Worm (Caenorhabditis elegans) whole organism, L4 larva: ENCODE results near the gene ehs-1.

Experiments
- F26F4.8 ChIP-seq: fragments of 200-800 bp; sonication (Bioruptor generic); conservative IDR thresholded peaks from 2 replicates; pipeline ENCODE4 v1.3.6; 2022; ENCODE audit warnings: missing genetic modification characterization, missing compliant biosample characterization
- F49E8.2 ChIP-seq: sonication (generic microtip); optimal IDR thresholded peaks from 2 replicates; lab custom pipeline; 2016; ENCODE audit warnings: missing compliant biosample characterization, mild to moderate bottlenecking, missing genetic modification characterization, borderline replicate concordance
- Y5F2A.4 ChIP-seq: fragments of 200-800 bp; sonication (Bioruptor generic); optimal IDR thresholded peaks from 2 replicates; lab custom pipeline; 2018; ENCODE audit warnings: mild to moderate bottlenecking, missing genetic modification characterization, missing compliant biosample characterization
- ZK337.2 ChIP-seq: fragments of 200-800 bp; sonication (Bioruptor generic); IDR thresholded peaks from 2 replicates; pipeline ENCODE4 v1.3.6; 2022; ENCODE audit warnings: missing genetic modification reagents, missing genetic modification characterization, missing compliant biosample characterization
- ceh-20 ChIP-seq: fragments of 200-800 bp; sonication (Bioruptor generic); IDR thresholded peaks from 2 replicates; pipeline ENCODE4 v1.3.6; 2022; ENCODE audit warnings: missing genetic modification reagents, missing genetic modification characterization, missing compliant biosample characterization
- ceh-32 ChIP-seq: sonication (generic microtip); optimal IDR thresholded peaks from 2 replicates; lab custom pipeline; 2016; ENCODE audit warnings: mild to moderate bottlenecking, missing genetic modification characterization, missing compliant biosample characterization; ENCODE audit not compliant: poor library complexity
- ceh-62 ChIP-seq: sonication (generic microtip); optimal IDR thresholded peaks from 2 replicates; lab custom pipeline; 2017; ENCODE audit warnings: missing biosample characterization, missing genetic modification characterization
- daf-16 ChIP-seq, 3 experiments: sonication (generic microtip); optimal IDR thresholded peaks; 2 replicates each; lab custom pipeline; 2016 to 2017; ENCODE audit warnings: missing genetic modification characterization in 3 of 3, missing genetic modification reagents in 3 of 3, mild to moderate bottlenecking in 2 of 3, missing compliant biosample characterization in 2 of 3, missing biosample characterization in 1 of 3, moderate library complexity in 1 of 3
- daf-19 ChIP-seq: fragments of 200-800 bp; sonication (Bioruptor generic); conservative IDR thresholded peaks from 2 replicates; pipeline ENCODE4 v1.3.6; 2022; ENCODE audit warnings: missing genetic modification characterization, missing compliant biosample characterization
- dmd-8 ChIP-seq: fragments of 200-800 bp; sonication (Bioruptor generic); IDR thresholded peaks from 2 replicates; pipeline ENCODE4 v1.3.6; 2022; ENCODE audit warnings: missing genetic modification characterization, missing compliant biosample characterization
- dpl-1 ChIP-seq: fragments of 150-350 bp; optimal IDR thresholded peaks from 2 replicates; lab custom pipeline; 2014; ENCODE audit warnings: missing biosample characterization, missing genetic modification reagents, missing genetic modification characterization
- fkh-10 ChIP-seq: fragments of 150-350 bp; optimal IDR thresholded peaks from 2 replicates; lab custom pipeline; 2014; ENCODE audit warnings: missing biosample characterization, missing genetic modification reagents, missing genetic modification characterization
- hmg-1.1 ChIP-seq: fragments of 200-800 bp; sonication (Bioruptor generic); IDR thresholded peaks from 2 replicates; pipeline ENCODE4 v1.3.6; 2022; ENCODE audit warnings: missing genetic modification reagents, missing genetic modification characterization, missing compliant biosample characterization
- lin-13 ChIP-seq: fragments of 150-350 bp; optimal IDR thresholded peaks from 2 replicates; lab custom pipeline; 2014; ENCODE audit warnings: missing biosample characterization, missing genetic modification reagents, missing genetic modification characterization
- lin-15B ChIP-seq: fragments of 150-350 bp; sonication (generic microtip); optimal IDR thresholded peaks from 3 replicates; lab custom pipeline; 2014; ENCODE audit warnings: missing biosample characterization, missing genetic modification characterization
- lin-29 ChIP-seq: fragments of 200-800 bp; sonication (Bioruptor generic); IDR thresholded peaks from 2 replicates; pipeline ENCODE4 v1.3.6; 2022; ENCODE audit warnings: missing genetic modification reagents, missing genetic modification characterization, missing compliant biosample characterization
- lin-38 ChIP-seq: fragments of 200-800 bp; sonication (Bioruptor generic); IDR thresholded peaks from 2 replicates; pipeline ENCODE4 v1.3.6; 2022; ENCODE audit warnings: missing genetic modification reagents, missing genetic modification characterization, missing compliant biosample characterization
- lin-39 ChIP-seq: fragments of 150-350 bp; optimal IDR thresholded peaks from 2 replicates; lab custom pipeline; 2014; ENCODE audit warnings: missing biosample characterization, missing genetic modification reagents, missing genetic modification characterization
- lsy-2 ChIP-seq, 2 experiments: fragments of 150-350 bp in 1 of 2; sonication (generic microtip) in 1 of 2; optimal IDR thresholded peaks; 2 replicates each; lab custom pipeline; 2014 to 2017; ENCODE audit warnings: missing biosample characterization in 2 of 2, missing genetic modification characterization in 2 of 2
- madf-5 ChIP-seq, 2 experiments: fragments of 200-800 bp; sonication (Bioruptor generic); IDR thresholded peaks; 2 replicates each; pipeline ENCODE4 v1.3.6; 2022; ENCODE audit warnings: missing compliant biosample characterization in 2 of 2, missing genetic modification characterization in 2 of 2
- mdl-1 ChIP-seq, 2 experiments: fragments of 150-350 bp in 1 of 2; sonication (generic microtip) in 1 of 2; optimal IDR thresholded peaks; 2 replicates each; lab custom pipeline; 2014 to 2017; ENCODE audit warnings: missing biosample characterization in 2 of 2, missing genetic modification characterization in 2 of 2
- mep-1 ChIP-seq: fragments of 150-350 bp; sonication (generic microtip); optimal IDR thresholded peaks from 3 replicates; lab custom pipeline; 2014; ENCODE audit warnings: missing biosample characterization, missing genetic modification characterization
- mxl-2 ChIP-seq: fragments of 200-800 bp; sonication (Bioruptor generic); conservative IDR thresholded peaks from 2 replicates; pipeline ENCODE4 v1.3.6; 2022; ENCODE audit warnings: missing genetic modification reagents, missing genetic modification characterization, missing compliant biosample characterization
- nhr-10 ChIP-seq: fragments of 150-350 bp; optimal IDR thresholded peaks from 2 replicates; lab custom pipeline; 2014; ENCODE audit warnings: missing biosample characterization, missing genetic modification characterization
- nhr-25 ChIP-seq: sonication (generic microtip); optimal IDR thresholded peaks from 2 replicates; lab custom pipeline; 2017; ENCODE audit warnings: missing genetic modification characterization, mild to moderate bottlenecking, missing compliant biosample characterization, antibody characterized with exemption, moderate library complexity, borderline replicate concordance; ENCODE audit not compliant: insufficient read depth
- nhr-28 ChIP-seq: fragments of 150-350 bp; optimal IDR thresholded peaks from 2 replicates; lab custom pipeline; 2014; ENCODE audit warnings: missing biosample characterization, missing genetic modification characterization
- nhr-6 ChIP-seq: fragments of 150-350 bp; optimal IDR thresholded peaks from 2 replicates; lab custom pipeline; 2014; ENCODE audit warnings: missing biosample characterization, missing genetic modification characterization
- nhr-77 ChIP-seq: fragments of 150-350 bp; optimal IDR thresholded peaks from 2 replicates; lab custom pipeline; 2014; ENCODE audit warnings: missing biosample characterization, missing genetic modification characterization
- pha-4 ChIP-seq, 2 experiments: fragments of 150-350 bp in 1 of 2; fragments of 200-800 bp in 1 of 2; sonication (Bioruptor generic) in 1 of 2; IDR thresholded peaks in 1 of 2; optimal IDR thresholded peaks in 1 of 2; 2 replicates each; pipeline versions ENCODE4 v1.3.6 to Lab custom; 2014 to 2022; ENCODE audit warnings: missing genetic modification characterization in 2 of 2, missing genetic modification reagents in 2 of 2, missing biosample characterization in 1 of 2, missing compliant biosample characterization in 1 of 2
- php-3 ChIP-seq: fragments of 200-800 bp; sonication (Bioruptor generic); IDR thresholded peaks from 2 replicates; pipeline ENCODE4 v1.3.6; 2022; ENCODE audit warnings: missing genetic modification reagents, missing genetic modification characterization, missing compliant biosample characterization
- pqm-1 ChIP-seq: sonication (generic microtip); optimal IDR thresholded peaks from 2 replicates; lab custom pipeline; 2017; ENCODE audit warnings: missing biosample characterization, missing genetic modification characterization
- saeg-2 ChIP-seq: fragments of 200-800 bp; sonication (Bioruptor generic); IDR thresholded peaks from 2 replicates; pipeline ENCODE4 v1.3.6; 2022; ENCODE audit warnings: missing genetic modification reagents, missing genetic modification characterization, missing compliant biosample characterization
- sdz-12 ChIP-seq: fragments of 200-800 bp; sonication (Bioruptor generic); optimal IDR thresholded peaks from 2 replicates; lab custom pipeline; 2018; ENCODE audit warnings: mild to moderate bottlenecking, missing genetic modification characterization, missing compliant biosample characterization
- snpc-1.2 ChIP-seq: fragments of 200-800 bp; sonication (Bioruptor generic); IDR thresholded peaks from 2 replicates; pipeline ENCODE4 v1.3.6; 2022; ENCODE audit warnings: missing genetic modification reagents, missing genetic modification characterization, missing compliant biosample characterization
- snpc-4 ChIP-seq: fragments of 150-350 bp; optimal IDR thresholded peaks from 2 replicates; lab custom pipeline; 2014; ENCODE audit warnings: missing biosample characterization, missing genetic modification characterization
- spr-1 ChIP-seq: sonication (generic microtip); optimal IDR thresholded peaks from 2 replicates; lab custom pipeline; 2016; ENCODE audit warnings: mild to moderate bottlenecking, missing genetic modification characterization, missing compliant biosample characterization
- tag-97 ChIP-seq: fragments of 200-800 bp; sonication (Bioruptor generic); IDR thresholded peaks from 2 replicates; pipeline ENCODE4 v1.3.6; 2022; ENCODE audit warnings: missing genetic modification characterization, missing compliant biosample characterization
- unc-130 ChIP-seq: sonication (generic microtip); optimal IDR thresholded peaks from 2 replicates; lab custom pipeline; 2016; ENCODE audit warnings: missing genetic modification reagents, missing genetic modification characterization, missing compliant biosample characterization
- unc-39 ChIP-seq: sonication (generic microtip); optimal IDR thresholded peaks from 2 replicates; lab custom pipeline; 2017; ENCODE audit warnings: missing biosample characterization, missing genetic modification characterization
- unc-62 ChIP-seq, 3 experiments: fragments of 150-350 bp in 1 of 3; sonication (generic microtip); optimal IDR thresholded peaks in 2 of 3; peaks in 1 of 3; 1 replicate in 1 of 3; 2 replicates in 2 of 3; lab custom pipeline; 2014 to 2017; ENCODE audit warnings: missing biosample characterization in 3 of 3, missing genetic modification characterization in 3 of 3, missing genetic modification reagents in 3 of 3, missing genotype in 1 of 3
- zfp-2 ChIP-seq: sonication (generic microtip); optimal IDR thresholded peaks from 2 replicates; lab custom pipeline; 2016; ENCODE audit warnings: mild to moderate bottlenecking, missing genetic modification characterization, missing compliant biosample characterization
- zfp-3 ChIP-seq: fragments of 200-800 bp; sonication (Bioruptor generic); conservative IDR thresholded peaks from 2 replicates; pipeline ENCODE4 v1.3.6; 2022; ENCODE audit warnings: missing genetic modification reagents, missing genetic modification characterization, missing compliant biosample characterization
- zip-11 ChIP-seq: fragments of 200-800 bp; sonication (Bioruptor generic); IDR thresholded peaks from 2 replicates; pipeline ENCODE4 v1.3.6; 2022; ENCODE audit warnings: missing genetic modification characterization, missing compliant biosample characterization
- zip-2 ChIP-seq: fragments of 150-350 bp; optimal IDR thresholded peaks from 2 replicates; lab custom pipeline; 2014; ENCODE audit warnings: missing biosample characterization, missing genetic modification characterization
- ztf-11 ChIP-seq: fragments of 150-350 bp; optimal IDR thresholded peaks from 2 replicates; lab custom pipeline; 2014; ENCODE audit warnings: missing biosample characterization, missing genetic modification characterization
- ztf-7 ChIP-seq: fragments of 150-350 bp; optimal IDR thresholded peaks from 2 replicates; lab custom pipeline; 2014; ENCODE audit warnings: missing biosample characterization, missing genetic modification characterization

Gene ehs-1

DNA sequence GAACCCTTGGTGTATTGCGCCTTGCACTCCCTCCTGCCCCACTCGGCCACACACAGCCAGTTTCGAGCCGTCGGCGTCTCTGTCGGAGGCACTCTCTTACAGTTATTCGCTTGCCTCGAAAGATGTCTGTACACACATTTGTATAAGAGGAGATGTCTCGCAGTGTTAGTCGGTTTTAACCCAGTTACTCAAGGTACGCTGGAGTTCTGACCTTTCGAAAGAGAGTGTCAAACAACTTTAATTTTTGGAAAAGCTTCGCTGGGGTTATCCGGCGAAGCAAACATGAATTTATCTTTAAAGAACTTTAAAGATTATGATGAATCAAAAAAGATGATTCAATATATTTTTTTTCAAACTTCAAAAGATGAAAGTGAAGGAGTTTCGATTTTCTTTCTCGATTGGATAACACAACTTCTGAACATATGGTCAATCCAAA lies 24.2 kb downstream of the ehs-1 start (continued):
- peak; percentile 98 for TF ChIP-seq nhr-77 (tag; lab: Kevin White, UChicago)
- peak; percentile 99 for TF ChIP-seq saeg-2 (GFP tag; lab: Robert Waterston, UW)
- peak; percentile 75 for TF ChIP-seq unc-39
- TF ChIP-seq lin-15B (tag; lab: Kevin White, UChicago): peak; percentile 63
- peak; percentile 82 for TF ChIP-seq sdz-12 (GFP tag; lab: Kevin White, UChicago)
- TF ChIP-seq lin-39 (tag; lab: Kevin White, UChicago): peak; percentile 85
- peak; percentile 87 for TF ChIP-seq zfp-2
- TF ChIP-seq nhr-6: peak; percentile 96
- TF ChIP-seq Y5F2A.4 (GFP tag; lab: Kevin White, UChicago): peak; percentile 88
- peak; percentile 91 for TF ChIP-seq ceh-32 (tag; lab: Kevin White, UChicago)
- peak; percentile 97 for TF ChIP-seq F49E8.2
- TF ChIP-seq zip-2: peak; percentile 91
- TF ChIP-seq unc-62 (GFP tag; optimal IDR thresholded peaks at IDR 0.05 in 1 of 2; lab: Kevin White, UChicago): peak; percentile 85 to 100
- peak; percentile 50 for TF ChIP-seq unc-62 (tag; optimal IDR thresholded peaks at IDR 0.05; lab: Kevin White, UChicago)
- peak; percentile 98 for TF ChIP-seq lin-13
- TF ChIP-seq tag-97 (GFP tag; lab: Robert Waterston, UW): no peak
- TF ChIP-seq daf-16 (GFP tag; optimal IDR thresholded peaks at IDR 0.05; lab: Kevin White, UChicago): peak; percentile 89 to 97
- TF ChIP-seq daf-16 (tag; optimal IDR thresholded peaks at IDR 0.05; lab: Kevin White, UChicago): peak; percentile 89
- TF ChIP-seq dmd-8 (GFP tag; lab: Robert Waterston, UW): peak; percentile 83
- TF ChIP-seq spr-1: peak; percentile 97
- TF ChIP-seq ztf-7 (tag; lab: Kevin White, UChicago): peak; percentile 91
- TF ChIP-seq mxl-2: peak; percentile 86
- peak; percentile 95 for TF ChIP-seq lin-38
- TF ChIP-seq fkh-10 (GFP tag; lab: Kevin White, UChicago): peak; percentile 100
- peak; percentile 96 for TF ChIP-seq nhr-28 (tag; lab: Kevin White, UChicago)
- peak; percentile 92 for TF ChIP-seq lin-29 (GFP tag; lab: Robert Waterston, UW)
- peak; percentile 5 to 96; a peak in 3 of 4 replicates for TF ChIP-seq madf-5 (GFP tag; IDR thresholded peaks at IDR 0.05; lab: Robert Waterston, UW)
- peak; percentile 53 for TF ChIP-seq pqm-1 (tag; lab: Kevin White, UChicago)
- peak; percentile 87 for TF ChIP-seq dpl-1
- peak; percentile 99 for TF ChIP-seq mep-1 (tag; lab: Kevin White, UChicago)
- peak; percentile 94 to 97 for TF ChIP-seq lsy-2 (tag; optimal IDR thresholded peaks at IDR 0.05; lab: Kevin White, UChicago)
- peak; percentile 94 to 95 for TF ChIP-seq mdl-1 (tag; optimal IDR thresholded peaks at IDR 0.05; lab: Kevin White, UChicago)
- TF ChIP-seq nhr-10: peak; percentile 93
- peak; percentile 44 for TF ChIP-seq ceh-62 (tag; lab: Kevin White, UChicago)
- peak; percentile 93 for TF ChIP-seq unc-130 (GFP tag; lab: Kevin White, UChicago)
- TF ChIP-seq pha-4 (GFP tag; IDR thresholded peaks at IDR 0.05; lab: Robert Waterston, UW): peak; percentile 99
- peak; percentile 27 for TF ChIP-seq pha-4 (tag; optimal IDR thresholded peaks at IDR 0.05; lab: Kevin White, UChicago)
- TF ChIP-seq nhr-25 (tag; lab: Kevin White, UChicago): peak; percentile 96
- TF ChIP-seq hmg-1.1: peak; percentile 100
- TF ChIP-seq snpc-1.2 (GFP tag; lab: Robert Waterston, UW): peak; percentile 94

DNA sequence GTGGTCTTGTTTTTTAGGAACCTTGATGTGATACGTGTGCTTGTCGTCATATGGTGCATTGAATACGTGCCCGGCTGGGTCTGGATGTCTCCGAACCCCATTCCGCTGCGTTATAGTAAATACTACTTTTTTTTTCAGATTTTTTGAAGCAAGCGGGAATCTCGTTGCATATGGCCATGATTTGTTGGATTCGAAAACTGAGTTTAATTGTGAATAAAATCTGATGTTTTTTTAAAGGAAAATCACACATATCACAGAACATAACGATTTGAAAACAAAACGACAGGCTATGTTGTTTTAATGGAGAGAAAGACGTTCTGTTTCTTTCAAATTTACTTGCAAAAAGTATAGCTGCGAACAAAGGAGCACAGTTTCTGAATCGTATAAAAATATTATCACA lies 24.9 kb downstream of the ehs-1 start, which contains the start of the genes ZK1248.17 and H41C03.3:
TSS of gene ZK1248.17 (minus strand) at position 101 of the 400 bp plus-strand sequence.
TSS of gene H41C03.3 (plus strand) at position 337 of the 400 bp plus-strand sequence.
- no peak for TF ChIP-seq saeg-2 (GFP tag; lab: Robert Waterston, UW)
- TF ChIP-seq F26F4.8 (GFP tag; lab: Robert Waterston, UW): no peak
- TF ChIP-seq snpc-1.2 (GFP tag; lab: Robert Waterston, UW): no peak
- no peak for TF ChIP-seq pqm-1 (tag; lab: Kevin White, UChicago)
- no peak for TF ChIP-seq ceh-20 (GFP tag; lab: Robert Waterston, UW)
- TF ChIP-seq ztf-11 (tag; lab: Kevin White, UChicago): no peak
- TF ChIP-seq daf-19: no peak
- TF ChIP-seq php-3: no peak
- no peak for TF ChIP-seq nhr-77 (tag; lab: Kevin White, UChicago)
- TF ChIP-seq zip-11: no peak
- no peak for TF ChIP-seq mxl-2
- TF ChIP-seq lin-29 (GFP tag; lab: Robert Waterston, UW): no peak
- no peak for TF ChIP-seq zfp-3 (GFP tag; lab: Robert Waterston, UW)
- no peak for TF ChIP-seq ZK337.2 (GFP tag; lab: Robert Waterston, UW)
- no peak for TF ChIP-seq snpc-4 (tag; lab: Kevin White, UChicago)
